Worm (Caenorhabditis elegans) whole organism, early embryonic: ENCODE measurements around the gene K02D10.2.

Experiments used
- B0310.2 ChIP-seq: sonication (generic microtip); optimal IDR thresholded peaks from 2 replicates; lab custom pipeline; 2016; ENCODE audit warnings: mild to moderate bottlenecking, missing genetic modification characterization, missing compliant biosample characterization
- F13C5.2 ChIP-seq: sonication (generic microtip); optimal IDR thresholded peaks from 2 replicates; lab custom pipeline; 2017; ENCODE audit warnings: mild to moderate bottlenecking, missing genetic modification characterization, inconsistent platforms, missing compliant biosample characterization
- aly-1 ChIP-seq: sonication (generic microtip); optimal IDR thresholded peaks from 2 replicates; lab custom pipeline; 2016; ENCODE audit warnings: missing genetic modification characterization, missing compliant biosample characterization
- ama-1 ChIP-seq: fragments of 150-350 bp; optimal IDR thresholded peaks from 2 replicates; lab custom pipeline; 2014
- ceh-13 ChIP-seq: fragments of 200-800 bp; sonication (Bioruptor generic); optimal IDR thresholded peaks from 2 replicates; lab custom pipeline; 2018; ENCODE audit warnings: mild to moderate bottlenecking, missing genetic modification characterization, missing compliant biosample characterization
- hnd-1 ChIP-seq: sonication (generic microtip); optimal IDR thresholded peaks from 2 replicates; lab custom pipeline; 2016; ENCODE audit warnings: missing genetic modification characterization, missing compliant biosample characterization
- tbx-37 ChIP-seq: fragments of 200-800 bp; sonication (Bioruptor generic); conservative IDR thresholded peaks from 2 replicates; pipeline ENCODE4 v1.3.6; 2022; ENCODE audit warnings: missing genetic modification reagents, missing genetic modification characterization, missing compliant biosample characterization

DNA sequence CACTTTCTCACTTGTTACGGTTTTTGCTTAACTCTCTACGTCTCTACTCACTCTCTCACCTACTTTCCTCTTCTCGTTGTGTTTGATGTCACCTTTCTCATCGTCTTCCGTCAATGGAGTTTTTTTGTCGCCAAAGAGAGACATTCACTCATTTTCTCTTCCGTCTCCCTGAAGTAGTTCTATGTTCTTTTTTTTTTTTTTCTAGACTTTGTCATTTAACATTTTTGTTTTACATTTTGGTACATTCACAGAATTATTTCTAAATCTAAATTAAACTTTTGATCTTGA lies 29.7 kb upstream of the K02D10.2 start:
- TF ChIP-seq tbx-37 (GFP tag; lab: Robert Waterston, UW) (no peak), F13C5.2 (tag; lab: Kevin White, UChicago) (no peak), B0310.2 (tag; lab: Kevin White, UChicago) (no peak), ama-1 (lab: Kevin White, UChicago) (no peak), aly-1 (tag; lab: Kevin White, UChicago) (no peak), ceh-13 (GFP tag; lab: Kevin White, UChicago) (no peak), hnd-1 (tag; lab: Kevin White, UChicago) (no peak)
